Worm (Caenorhabditis elegans) whole organism, late embryonic: ENCODE data around the gene gna-1.

Experiments
- C08G9.2 ChIP-seq: sonication (generic microtip); optimal IDR thresholded peaks from 2 replicates; lab custom pipeline; 2016; ENCODE audit warnings: mild to moderate bottlenecking, missing genetic modification characterization, moderate library complexity, missing compliant biosample characterization
- C38D4.7 ChIP-seq: fragments of 200-800 bp; sonication (Bioruptor generic); optimal IDR thresholded peaks from 2 replicates; lab custom pipeline; 2018; ENCODE audit warnings: mild to moderate bottlenecking, missing genetic modification characterization, moderate library complexity, missing compliant biosample characterization
- K09A11.1 ChIP-seq: sonication (generic microtip); optimal IDR thresholded peaks from 2 replicates; lab custom pipeline; 2017; ENCODE audit warnings: antibody characterized with exemption, mild to moderate bottlenecking, missing genetic modification characterization, missing compliant biosample characterization; ENCODE audit not compliant: insufficient read depth
- ama-1 ChIP-seq: fragments of 150-350 bp; optimal IDR thresholded peaks from 2 replicates; lab custom pipeline; 2014
- ceh-2 ChIP-seq: sonication (generic microtip); optimal IDR thresholded peaks from 2 replicates; lab custom pipeline; 2016; ENCODE audit warnings: missing genotype, missing genetic modification characterization, missing compliant biosample characterization
- ceh-22 ChIP-seq: sonication (generic microtip); optimal IDR thresholded peaks from 2 replicates; lab custom pipeline; 2017; ENCODE audit warnings: missing biosample characterization, missing genetic modification characterization
- ceh-30 ChIP-seq: fragments of 150-350 bp; optimal IDR thresholded peaks from 2 replicates; lab custom pipeline; 2014; ENCODE audit warnings: missing biosample characterization, missing genetic modification characterization
- ceh-31 ChIP-seq: sonication (generic microtip); optimal IDR thresholded peaks from 2 replicates; lab custom pipeline; 2016; ENCODE audit warnings: missing genetic modification characterization, missing compliant biosample characterization
- ceh-48 ChIP-seq: sonication (generic microtip); optimal IDR thresholded peaks from 2 replicates; lab custom pipeline; 2016; ENCODE audit warnings: missing genetic modification characterization, inconsistent platforms, missing compliant biosample characterization
- ceh-6 ChIP-seq: fragments of 200-800 bp; sonication (Bioruptor generic); optimal IDR thresholded peaks from 2 replicates; lab custom pipeline; 2018; ENCODE audit warnings: mild to moderate bottlenecking, missing genetic modification characterization, missing compliant biosample characterization
- che-1 ChIP-seq: sonication (generic microtip); optimal IDR thresholded peaks from 2 replicates; lab custom pipeline; 2016; ENCODE audit warnings: mild to moderate bottlenecking, missing genetic modification characterization, missing compliant biosample characterization
- elt-2 ChIP-seq: sonication (generic microtip); optimal IDR thresholded peaks from 2 replicates; lab custom pipeline; 2016; ENCODE audit warnings: missing genetic modification reagents, missing genetic modification characterization, missing compliant biosample characterization
- fkh-10 ChIP-seq: fragments of 150-350 bp; optimal IDR thresholded peaks from 2 replicates; lab custom pipeline; 2014; ENCODE audit warnings: missing biosample characterization, missing genetic modification reagents, missing genetic modification characterization
- fkh-6 ChIP-seq: sonication (generic microtip); optimal IDR thresholded peaks from 2 replicates; lab custom pipeline; 2016; ENCODE audit warnings: missing genetic modification characterization, missing compliant biosample characterization
- gmeb-2 ChIP-seq: sonication (generic microtip); optimal IDR thresholded peaks from 2 replicates; lab custom pipeline; 2016; ENCODE audit warnings: missing genetic modification characterization, inconsistent platforms, missing compliant biosample characterization
- hlh-30 ChIP-seq: sonication (generic microtip); optimal IDR thresholded peaks from 2 replicates; lab custom pipeline; 2017; ENCODE audit warnings: antibody characterized with exemption, missing genetic modification characterization, missing compliant biosample characterization; ENCODE audit not compliant: insufficient read depth
- hlh-8 ChIP-seq: sonication (generic microtip); optimal IDR thresholded peaks from 2 replicates; lab custom pipeline; 2016; ENCODE audit warnings: missing genotype, missing genetic modification characterization, missing compliant biosample characterization
- madf-2 ChIP-seq: sonication (generic microtip); optimal IDR thresholded peaks from 2 replicates; lab custom pipeline; 2017; ENCODE audit warnings: missing genetic modification characterization, missing compliant biosample characterization
- mec-3 ChIP-seq: sonication (generic microtip); optimal IDR thresholded peaks from 2 replicates; lab custom pipeline; 2016; ENCODE audit warnings: borderline replicate concordance, missing genetic modification characterization, missing compliant biosample characterization
- nfya-1 ChIP-seq: sonication (generic microtip); optimal IDR thresholded peaks from 2 replicates; lab custom pipeline; 2017; ENCODE audit warnings: missing genetic modification characterization, mild to moderate bottlenecking, missing compliant biosample characterization, antibody characterized with exemption, moderate library complexity
- nhr-11 ChIP-seq: fragments of 150-350 bp; optimal IDR thresholded peaks from 2 replicates; lab custom pipeline; 2014; ENCODE audit warnings: missing biosample characterization, missing genetic modification characterization
- nhr-232 ChIP-seq: sonication (generic microtip); optimal IDR thresholded peaks from 2 replicates; lab custom pipeline; 2016; ENCODE audit warnings: missing genetic modification characterization, missing compliant biosample characterization
- npax-4 ChIP-seq: sonication (generic microtip); optimal IDR thresholded peaks from 2 replicates; lab custom pipeline; 2016; ENCODE audit warnings: missing genetic modification characterization, missing compliant biosample characterization
- odd-2 ChIP-seq: sonication (generic microtip); optimal IDR thresholded peaks from 2 replicates; lab custom pipeline; 2017; ENCODE audit warnings: antibody characterized with exemption, mild to moderate bottlenecking, missing genetic modification characterization, missing compliant biosample characterization
- pag-3 ChIP-seq: sonication (generic microtip); optimal IDR thresholded peaks from 2 replicates; lab custom pipeline; 2016; ENCODE audit warnings: missing compliant biosample characterization, missing genetic modification characterization, borderline replicate concordance
- pax-1 ChIP-seq: fragments of 150-350 bp; optimal IDR thresholded peaks from 2 replicates; lab custom pipeline; 2014; ENCODE audit warnings: missing biosample characterization, missing genetic modification characterization
- pha-2 ChIP-seq: sonication (generic microtip); optimal IDR thresholded peaks from 2 replicates; lab custom pipeline; 2017; ENCODE audit warnings: mild to moderate bottlenecking, missing genetic modification characterization, missing compliant biosample characterization
- pros-1 ChIP-seq: fragments of 150-350 bp; optimal IDR thresholded peaks from 2 replicates; lab custom pipeline; 2014; ENCODE audit warnings: missing biosample characterization, missing genetic modification reagents, missing genetic modification characterization
- rnt-1 ChIP-seq: sonication (generic microtip); optimal IDR thresholded peaks from 2 replicates; lab custom pipeline; 2016; ENCODE audit warnings: missing genetic modification characterization, missing compliant biosample characterization
- sdc-2 ChIP-seq: sonication (generic microtip); optimal IDR thresholded peaks from 2 replicates; lab custom pipeline; 2016; ENCODE audit warnings: missing genotype, missing genetic modification characterization, missing compliant biosample characterization
- sox-4 ChIP-seq: sonication (generic microtip); optimal IDR thresholded peaks from 2 replicates; lab custom pipeline; 2017; ENCODE audit warnings: mild to moderate bottlenecking, missing genetic modification characterization, inconsistent platforms, missing compliant biosample characterization
- syd-9 ChIP-seq: sonication (generic microtip); optimal IDR thresholded peaks from 2 replicates; lab custom pipeline; 2016; ENCODE audit warnings: mild to moderate bottlenecking, missing genetic modification characterization, moderate library complexity, missing compliant biosample characterization
- ttx-3 ChIP-seq: sonication (generic microtip); optimal IDR thresholded peaks from 2 replicates; lab custom pipeline; 2016; ENCODE audit warnings: missing genetic modification reagents, missing genetic modification characterization, missing compliant biosample characterization
- unc-42 ChIP-seq: sonication (generic microtip); optimal IDR thresholded peaks from 2 replicates; lab custom pipeline; 2016; ENCODE audit warnings: missing genotype, missing genetic modification characterization, missing compliant biosample characterization
- unc-55 ChIP-seq: sonication (generic microtip); optimal IDR thresholded peaks from 2 replicates; lab custom pipeline; 2017; ENCODE audit warnings: missing biosample characterization, missing genetic modification reagents, missing genetic modification characterization
- zip-5 ChIP-seq: sonication (generic microtip); optimal IDR thresholded peaks from 2 replicates; lab custom pipeline; 2016; ENCODE audit warnings: missing genetic modification characterization, missing compliant biosample characterization

Gene gna-1

ce11 chrV:10283444-10283843, 36.5 kb downstream of the gna-1 start, which contains the start of gene lys-3 (continued):
- no peak for TF ChIP-seq nhr-232 (tag; lab: Kevin White, UChicago)
- TF ChIP-seq nhr-11 (tag; lab: Kevin White, UChicago), result no peak
- TF ChIP-seq ama-1 (lab: Kevin White, UChicago), result no peak

- no peak for TF ChIP-seq ceh-30
- TF ChIP-seq gmeb-2 (tag; lab: Kevin White, UChicago), result no peak
- TF ChIP-seq syd-9 (tag; lab: Kevin White, UChicago), result no peak
- TF ChIP-seq che-1 (tag; lab: Kevin White, UChicago), result no peak
- no peak for TF ChIP-seq sdc-2 (tag; lab: Kevin White, UChicago)
- no peak for TF ChIP-seq odd-2
- no peak for TF ChIP-seq hlh-8 (tag; lab: Kevin White, UChicago)
- TF ChIP-seq mec-3, result no peak
- no peak for TF ChIP-seq C08G9.2
- TF ChIP-seq pha-2, result no peak
- TF ChIP-seq C38D4.7 (GFP tag; lab: Kevin White, UChicago), result no peak
- TF ChIP-seq npax-4, result no peak
- no peak for TF ChIP-seq ceh-22 (tag; lab: Kevin White, UChicago)
- no peak for TF ChIP-seq unc-55 (GFP tag; lab: Kevin White, UChicago)
- no peak for TF ChIP-seq ttx-3 (tag; lab: Kevin White, UChicago)
- TF ChIP-seq K09A11.1, result no peak
- no peak for TF ChIP-seq zip-5
- TF ChIP-seq pax-1 (tag; lab: Kevin White, UChicago), result no peak
- no peak for TF ChIP-seq rnt-1 (tag; lab: Kevin White, UChicago)
- TF ChIP-seq ceh-6 (GFP tag; lab: Kevin White, UChicago), result no peak
Observed at ce11 chrV:10281374-10281773, 38.6 kb downstream of the gna-1 start, which contains the start of gene lys-2. Gene lys-2 (minus strand): TSS chrV:10281474.

ce11 chrV:10280112-10280511, 39.8 kb downstream of the gna-1 start:
- TF ChIP-seq sox-4 (tag; lab: Kevin White, UChicago) (no peak), elt-2 (tag; lab: Kevin White, UChicago) (peak; percentile 15), ceh-22 (tag; lab: Kevin White, UChicago) (no peak), ceh-31 (tag; lab: Kevin White, UChicago) (no peak), hlh-30 (tag; lab: Kevin White, UChicago) (no peak), syd-9 (tag; lab: Kevin White, UChicago) (no peak)

ce11 chrV:10277579-10277978, 42.4 kb downstream of the gna-1 start, which contains the start of gene lys-1:
Gene lys-1 (plus strand): TSS chrV:10277904.
- TF ChIP-seq elt-2 (tag; lab: Kevin White, UChicago) (peak; percentile 20), pag-3 (tag; lab: Kevin White, UChicago) (no peak)

ce11 chrV:10276038-10276437, 43.9 kb downstream of the gna-1 start:
- TF ChIP-seq fkh-6 (tag; lab: Kevin White, UChicago), result no peak
- TF ChIP-seq unc-42 (tag; lab: Kevin White, UChicago), result no peak

- TF ChIP-seq unc-42 (tag; lab: Kevin White, UChicago) (peak; percentile 0), nhr-11 (tag; lab: Kevin White, UChicago) (no peak), fkh-10 (no peak)
Observed at ce11 chrV:10275619-10276018, 44.3 kb downstream of the gna-1 start, which contains the start of gene Y22F5A.11. Gene Y22F5A.11 (minus strand): TSS chrV:10275646.

- TF ChIP-seq ceh-31 (tag; lab: Kevin White, UChicago) (peak; percentile 1), ceh-48 (peak; percentile 89), pros-1 (tag; lab: Kevin White, UChicago) (peak; percentile 15), madf-2 (tag; lab: Kevin White, UChicago) (no peak), unc-42 (tag; lab: Kevin White, UChicago) (peak; percentile 31), ceh-2 (tag; lab: Kevin White, UChicago) (no peak), nfya-1 (tag; lab: Kevin White, UChicago) (peak; percentile 26), fkh-6 (tag; lab: Kevin White, UChicago) (no peak)
- TF ChIP-seq, all 69 proteins: peak for 5
Observed at ce11 chrV:10273837-10274236, 46.1 kb downstream of the gna-1 start.
